Fruit fly (Drosophila melanogaster) whole organism, embryonic: ENCODE measurements around the gene CG6287.

Experiments used
- Bgb ChIP-seq: fragments of 200-800 bp; sonication (Bioruptor generic); IDR thresholded peaks from 2 replicates; pipeline ENCODE4 v1.3.6; 2022; ENCODE audit warnings: missing biosample characterization, missing genetic modification characterization; ENCODE audit not compliant: partially characterized antibody
- CG10959 ChIP-seq: fragments of 200-800 bp; sonication (Bioruptor generic); IDR thresholded peaks from 2 replicates; pipeline ENCODE4 v1.3.6; 2022; ENCODE audit warnings: missing biosample characterization, missing genetic modification characterization
- CG12071 ChIP-seq: fragments of 200-800 bp; sonication (Bioruptor generic); optimal IDR thresholded peaks from 3 replicates; lab custom pipeline; 2018; ENCODE audit warnings: missing biosample characterization, mild to moderate bottlenecking, missing genetic modification characterization
- CG14050 ChIP-seq: fragments of 200-800 bp; sonication (Bioruptor generic); IDR thresholded peaks from 3 replicates; pipeline ENCODE4 v1.3.6; 2022; ENCODE audit warnings: missing biosample characterization, missing genetic modification characterization
- CG14667 ChIP-seq: fragments of 200-800 bp; sonication (Bioruptor generic); IDR thresholded peaks from 2 replicates; pipeline ENCODE4 v1.3.6; 2022; ENCODE audit warnings: missing biosample characterization, missing genetic modification characterization
- CG15269 ChIP-seq: fragments of 200-800 bp; sonication (Bioruptor generic); optimal IDR thresholded peaks from 2 replicates; lab custom pipeline; 2018; ENCODE audit warnings: missing biosample characterization, mild to moderate bottlenecking, missing genetic modification characterization, moderate library complexity
- CG17186 ChIP-seq: fragments of 200-800 bp; sonication (Bioruptor generic); optimal IDR thresholded peaks from 3 replicates; lab custom pipeline; 2017; ENCODE audit warnings: missing biosample characterization, missing genetic modification reagents, missing genetic modification characterization
- CG17612 ChIP-seq: fragments of 200-800 bp; sonication (Bioruptor generic); IDR thresholded peaks from 2 replicates; pipeline ENCODE4 v1.3.6; 2022; ENCODE audit warnings: missing biosample characterization, missing genetic modification characterization
- CG17912 ChIP-seq: fragments of 200-800 bp; sonication (Bioruptor generic); optimal IDR thresholded peaks from 2 replicates; lab custom pipeline; 2018; ENCODE audit warnings: missing biosample characterization, mild to moderate bottlenecking, missing genetic modification characterization
- CG18599 ChIP-seq: fragments of 200-800 bp; sonication (Bioruptor generic); optimal IDR thresholded peaks from 3 replicates; lab custom pipeline; 2017; ENCODE audit warnings: missing biosample characterization, missing genetic modification characterization, mild to moderate bottlenecking, moderate library complexity, missing genetic modification reagents
- CG2129 ChIP-seq: fragments of 200-800 bp; sonication (Bioruptor generic); IDR thresholded peaks from 2 replicates; pipeline ENCODE4 v1.3.6; 2022; ENCODE audit warnings: missing biosample characterization, missing genetic modification characterization; ENCODE audit not compliant: partially characterized antibody
- CG2712 ChIP-seq: fragments of 200-800 bp; optimal IDR thresholded peaks from 3 replicates; lab custom pipeline; 2019; ENCODE audit warnings: missing biosample characterization, mild to moderate bottlenecking, missing genetic modification characterization, moderate library complexity
- CG31388 ChIP-seq: fragments of 200-800 bp; sonication (Bioruptor generic); optimal IDR thresholded peaks from 2 replicates; lab custom pipeline; 2016; ENCODE audit warnings: missing biosample characterization, missing genetic modification characterization
- CG33213 ChIP-seq: fragments of 200-800 bp; sonication (Bioruptor generic); optimal IDR thresholded peaks from 3 replicates; lab custom pipeline; 2016; ENCODE audit warnings: missing biosample characterization, missing genetic modification characterization
- CG6175 ChIP-seq: fragments of 200-800 bp; sonication (Bioruptor generic); IDR thresholded peaks from 3 replicates; pipeline ENCODE4 v1.3.6; 2022; ENCODE audit warnings: missing biosample characterization, missing genetic modification characterization
- CG7271 ChIP-seq: fragments of 200-800 bp; sonication (Bioruptor generic); optimal IDR thresholded peaks from 2 replicates; lab custom pipeline; 2018; ENCODE audit warnings: missing biosample characterization, mild to moderate bottlenecking, missing genetic modification characterization, moderate library complexity
- CG7372 ChIP-seq: fragments of 200-800 bp; sonication (Bioruptor generic); IDR thresholded peaks from 2 replicates; pipeline ENCODE4 v1.3.6; 2022; ENCODE audit warnings: missing biosample characterization, missing genetic modification characterization
- CG7987 ChIP-seq: fragments of 200-800 bp; sonication (Bioruptor generic); optimal IDR thresholded peaks from 2 replicates; lab custom pipeline; 2018; ENCODE audit warnings: missing biosample characterization, mild to moderate bottlenecking, missing genetic modification characterization, moderate library complexity
- CG8388 ChIP-seq: fragments of 200-800 bp; sonication (Bioruptor generic); optimal IDR thresholded peaks from 2 replicates; lab custom pipeline; 2019; ENCODE audit warnings: missing biosample characterization, mild to moderate bottlenecking, missing genetic modification characterization, moderate library complexity
- Chrac-16 ChIP-seq: fragments of 200-800 bp; sonication (Bioruptor generic); optimal IDR thresholded peaks from 3 replicates; lab custom pipeline; 2016; ENCODE audit warnings: missing biosample characterization, missing genetic modification characterization
- CoRest ChIP-seq: fragments of 200-800 bp; sonication (Bioruptor generic); optimal IDR thresholded peaks from 3 replicates; lab custom pipeline; 2018; ENCODE audit warnings: missing biosample characterization, mild to moderate bottlenecking, missing genetic modification characterization, moderate library complexity
- Dip2 ChIP-seq: fragments of 200-800 bp; sonication (Bioruptor generic); IDR thresholded peaks from 2 replicates; pipeline ENCODE4 v1.3.6; 2022; ENCODE audit warnings: missing biosample characterization, missing genetic modification characterization
- Drgx ChIP-seq: fragments of 200-800 bp; sonication (Bioruptor generic); IDR thresholded peaks from 2 replicates; pipeline ENCODE4 v1.3.6; 2022; ENCODE audit warnings: missing biosample characterization, missing genetic modification characterization
- E2f2 ChIP-seq: fragments of 200-800 bp; sonication (Bioruptor generic); IDR thresholded peaks from 2 replicates; pipeline ENCODE4 v1.3.6; 2022; ENCODE audit warnings: missing biosample characterization, missing genetic modification characterization
- HLH3B ChIP-seq: fragments of 200-800 bp; sonication (Bioruptor generic); IDR thresholded peaks from 2 replicates; pipeline ENCODE4 v1.3.6; 2022; ENCODE audit warnings: missing biosample characterization, missing genetic modification characterization
- Med ChIP-seq: fragments of 200-800 bp; sonication (Bioruptor generic); peaks from one replicate; lab custom pipeline; 2016; ENCODE audit warnings: missing biosample characterization, missing genetic modification characterization, mild to moderate bottlenecking, inconsistent platforms, moderate library complexity
- Mrtf ChIP-seq: fragments of 200-800 bp; sonication (Bioruptor generic); IDR thresholded peaks from 3 replicates; pipeline ENCODE4 v1.3.6; 2022; ENCODE audit warnings: missing biosample characterization, missing genetic modification characterization
- Nf-YB ChIP-seq: fragments of 200-800 bp; sonication (Bioruptor generic); optimal IDR thresholded peaks from 3 replicates; lab custom pipeline; 2019; ENCODE audit warnings: missing biosample characterization, mild to moderate bottlenecking, missing genetic modification characterization, moderate library complexity
- Nf-YC ChIP-seq: fragments of 200-800 bp; optimal IDR thresholded peaks from 3 replicates; lab custom pipeline; 2019; ENCODE audit warnings: missing biosample characterization, mild to moderate bottlenecking, missing genetic modification characterization, moderate library complexity
- Oli ChIP-seq: fragments of 200-800 bp; sonication (Bioruptor generic); optimal IDR thresholded peaks from 2 replicates; lab custom pipeline; 2018; ENCODE audit warnings: missing biosample characterization, mild to moderate bottlenecking, missing genetic modification characterization, moderate library complexity
- Sin3A ChIP-seq: fragments of >200 bp; optimal IDR thresholded peaks from 2 replicates; lab custom pipeline; 2018
- Taf1 ChIP-seq: fragments of 200-800 bp; sonication (Bioruptor generic); IDR thresholded peaks from 2 replicates; pipeline ENCODE4 v1.3.6; 2022; ENCODE audit warnings: missing biosample characterization, missing genetic modification characterization
- Usf ChIP-seq: fragments of 200-800 bp; sonication (Bioruptor generic); optimal IDR thresholded peaks from 2 replicates; lab custom pipeline; 2017; ENCODE audit warnings: missing genotype, missing biosample characterization, missing genetic modification characterization
- ase ChIP-seq: fragments of 200-800 bp; sonication (Bioruptor generic); IDR thresholded peaks from 3 replicates; pipeline ENCODE4 v1.3.6; 2022; ENCODE audit warnings: missing biosample characterization, missing genetic modification characterization
- bcd ChIP-seq: fragments of 200-800 bp; sonication (Bioruptor generic); optimal IDR thresholded peaks from 2 replicates; lab custom pipeline; 2017; ENCODE audit warnings: missing biosample characterization, mild to moderate bottlenecking, missing genetic modification characterization
- bigmax ChIP-seq: fragments of 200-800 bp; sonication (Bioruptor generic); optimal IDR thresholded peaks from 2 replicates; lab custom pipeline; 2018; ENCODE audit warnings: missing biosample characterization, mild to moderate bottlenecking, missing genetic modification characterization
- ci ChIP-seq: fragments of 200-800 bp; sonication (Bioruptor generic); IDR thresholded peaks from 3 replicates; pipeline ENCODE4 v1.3.6; 2022; ENCODE audit warnings: missing biosample characterization, missing genetic modification characterization
- dm ChIP-seq: fragments of 200-800 bp; sonication (Bioruptor generic); optimal IDR thresholded peaks from 3 replicates; lab custom pipeline; 2016; ENCODE audit warnings: missing biosample characterization, missing genetic modification characterization
- eve ChIP-seq, 2 experiments: fragments of >200 bp; optimal IDR thresholded peaks; 2 replicates each; lab custom pipeline; 2017; ENCODE audit warnings: missing biosample characterization in 2 of 2, missing genetic modification characterization in 2 of 2
- ewg ChIP-seq: fragments of 200-800 bp; sonication (Bioruptor generic); optimal IDR thresholded peaks from 3 replicates; lab custom pipeline; 2017; ENCODE audit warnings: mild to moderate bottlenecking, missing biosample characterization, missing genetic modification reagents, missing genetic modification characterization
- fd3F ChIP-seq: fragments of 200-800 bp; sonication (Bioruptor generic); optimal IDR thresholded peaks from 2 replicates; lab custom pipeline; 2018; ENCODE audit warnings: missing biosample characterization, mild to moderate bottlenecking, missing genetic modification characterization, moderate library complexity
- fu2 ChIP-seq: fragments of 200-800 bp; sonication (Bioruptor generic); optimal IDR thresholded peaks from 2 replicates; lab custom pipeline; 2016; ENCODE audit warnings: missing biosample characterization, missing genetic modification characterization
- gfzf ChIP-seq: fragments of 200-800 bp; sonication (Bioruptor generic); optimal IDR thresholded peaks from 2 replicates; lab custom pipeline; 2016; ENCODE audit warnings: missing biosample characterization, mild to moderate bottlenecking, missing genetic modification characterization, moderate library complexity
- gsb ChIP-seq: fragments of 200-800 bp; sonication (Bioruptor generic); IDR thresholded peaks from 2 replicates; pipeline ENCODE4 v1.3.6; 2022; ENCODE audit warnings: missing biosample characterization, missing genetic modification characterization
- gt ChIP-seq: fragments of 200-800 bp; sonication (Bioruptor generic); IDR thresholded peaks from 2 replicates; pipeline ENCODE4 v1.3.6; 2022; ENCODE audit warnings: missing biosample characterization, missing genetic modification characterization
- nmo ChIP-seq: fragments of 200-800 bp; sonication (Bioruptor generic); optimal IDR thresholded peaks from 2 replicates; lab custom pipeline; 2018; ENCODE audit warnings: missing biosample characterization, mild to moderate bottlenecking, missing genetic modification characterization, moderate library complexity
- pum ChIP-seq: fragments of 200-800 bp; sonication (Bioruptor generic); optimal IDR thresholded peaks from 2 replicates; lab custom pipeline; 2016; ENCODE audit warnings: missing biosample characterization, missing genetic modification characterization
- sens ChIP-seq: fragments of 200-800 bp; sonication (Bioruptor generic); peaks from one replicate; lab custom pipeline; 2016; ENCODE audit warnings: missing biosample characterization, missing genetic modification characterization
- ssp ChIP-seq: fragments of 200-800 bp; sonication (Bioruptor generic); IDR thresholded peaks from 2 replicates; pipeline ENCODE4 v1.3.6; 2022; ENCODE audit warnings: missing biosample characterization, missing genetic modification characterization
- stc ChIP-seq: fragments of 200-800 bp; sonication (Bioruptor generic); IDR thresholded peaks from 2 replicates; pipeline ENCODE4 v1.3.6; 2022; ENCODE audit warnings: missing biosample characterization, missing genetic modification characterization
- stwl ChIP-seq: fragments of 200-800 bp; sonication (Bioruptor generic); optimal IDR thresholded peaks from 3 replicates; lab custom pipeline; 2018; ENCODE audit warnings: missing biosample characterization, mild to moderate bottlenecking, missing genetic modification characterization, moderate library complexity
- tio ChIP-seq: fragments of 200-800 bp; sonication (Bioruptor generic); optimal IDR thresholded peaks from 2 replicates; lab custom pipeline; 2017; ENCODE audit warnings: missing biosample characterization, missing genetic modification characterization, inconsistent platforms
- wek ChIP-seq: fragments of 200-800 bp; sonication (Bioruptor generic); optimal IDR thresholded peaks from 3 replicates; lab custom pipeline; 2018; ENCODE audit warnings: missing biosample characterization, mild to moderate bottlenecking, missing genetic modification characterization, moderate library complexity

Gene CG6287

DNA sequence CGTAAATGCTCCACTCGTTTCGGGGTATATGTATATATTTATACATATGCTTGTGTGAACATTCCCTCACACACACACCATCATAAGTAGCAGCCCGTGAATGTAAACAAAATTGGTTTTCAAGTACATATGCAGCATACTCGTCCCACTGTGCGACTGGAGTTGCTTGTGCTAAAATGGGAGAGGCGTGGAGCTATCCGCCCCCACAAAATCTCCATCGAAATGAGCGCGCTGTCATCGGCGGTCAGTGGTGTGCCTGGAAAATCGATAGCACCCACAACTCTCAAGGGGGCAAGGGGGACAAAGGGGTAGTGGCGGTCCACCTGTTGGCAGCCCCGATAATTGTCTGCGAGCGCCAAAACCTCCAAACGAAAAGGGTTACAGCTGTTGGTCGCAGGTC, 12.5 kb upstream of the CG6287 start (continued):
- TF ChIP-seq CG17612 (no peak), nmo (GFP tag; lab: Kevin White, UChicago) (peak; percentile 14), bcd (no peak), Nf-YB (GFP tag; lab: Kevin White, UChicago) (no peak), CG31388 (no peak), ewg (GFP tag; lab: Kevin White, UChicago) (peak; percentile 22), Taf1 (GFP tag; lab: Robert Waterston, UW) (no peak), Mrtf (GFP tag; lab: Robert Waterston, UW) (no peak), Bgb (GFP tag; lab: Robert Waterston, UW) (peak; percentile 46; the same call in 1 of the 2 replicates), wek (GFP tag; lab: Kevin White, UChicago) (no peak), CG6175 (GFP tag; lab: Robert Waterston, UW) (no peak), CG2129 (GFP tag; lab: Robert Waterston, UW) (no peak), CG8388 (GFP tag; lab: Kevin White, UChicago) (no peak), pum (GFP tag; lab: Kevin White, UChicago) (no peak), stc (GFP tag; lab: Robert Waterston, UW) (0 out of 2 replicates have a peak, but pooled peaks have one; percentile 15), Med (GFP tag; lab: Kevin White, UChicago) (peak; percentile 52), fd3F (no peak), bigmax (GFP tag; lab: Kevin White, UChicago) (no peak), CG10959 (no peak), CG7372 (GFP tag; lab: Robert Waterston, UW) (no peak), CoRest (tag; lab: Kevin White, UChicago) (no peak), Oli (tag; lab: Kevin White, UChicago) (no peak), Drgx (no peak), CG17186 (GFP tag; lab: Kevin White, UChicago) (no peak), Sin3A (no peak), CG2712 (no peak), gsb (GFP tag; lab: Robert Waterston, UW) (no peak), CG7271 (tag; lab: Kevin White, UChicago) (no peak), ssp (no peak), dm (GFP tag; lab: Kevin White, UChicago) (no peak), Nf-YC (no peak), CG15269 (tag; lab: Kevin White, UChicago) (no peak), CG7987 (no peak), gfzf (GFP tag; lab: Kevin White, UChicago) (no peak), HLH3B (no peak), CG14667 (GFP tag; lab: Robert Waterston, UW) (no peak), CG12071 (GFP tag; lab: Kevin White, UChicago) (peak; percentile 10), gt (GFP tag; lab: Robert Waterston, UW) (no peak), ase (no peak), fu2 (GFP tag; lab: Kevin White, UChicago) (no peak), Usf (GFP tag; lab: Kevin White, UChicago) (no peak), sens (GFP tag; lab: Kevin White, UChicago) (peak; percentile 50), CG17912 (GFP tag; lab: Kevin White, UChicago) (no peak), eve (GFP tag; optimal IDR thresholded peaks at IDR 0.05; lab: Kevin White, UChicago) (no peak), CG14050 (GFP tag; lab: Robert Waterston, UW) (no peak), Chrac-16 (GFP tag; lab: Kevin White, UChicago) (no peak), ci (GFP tag; lab: Robert Waterston, UW) (no peak), tio (GFP tag; lab: Kevin White, UChicago) (no peak), E2f2 (no peak), CG18599 (peak; percentile 20), stwl (tag; lab: Kevin White, UChicago) (no peak), Dip2 (GFP tag; lab: Robert Waterston, UW) (no peak), CG33213 (GFP tag; lab: Kevin White, UChicago) (no peak)
